Fruit fly (Drosophila melanogaster) whole organism, embryonic: ENCODE measurements around the gene CG32811.

Experiments used
- Bdp1 ChIP-seq: fragments of 200-800 bp; sonication (Bioruptor generic); optimal IDR thresholded peaks from 3 replicates; lab custom pipeline; 2016; ENCODE audit warnings: missing biosample characterization, missing genetic modification characterization
- CG11398 ChIP-seq: fragments of 200-800 bp; sonication (Bioruptor generic); optimal IDR thresholded peaks from 2 replicates; lab custom pipeline; 2016; ENCODE audit warnings: missing biosample characterization, missing genetic modification characterization
- CG12219 ChIP-seq: fragments of 200-800 bp; sonication (Bioruptor generic); optimal IDR thresholded peaks from 3 replicates; lab custom pipeline; 2018; ENCODE audit warnings: missing biosample characterization, mild to moderate bottlenecking, missing genetic modification characterization
- CG12236 ChIP-seq: fragments of 200-800 bp; sonication (Bioruptor generic); optimal IDR thresholded peaks from 2 replicates; lab custom pipeline; 2016; ENCODE audit warnings: missing biosample characterization, missing genetic modification characterization
- CG1233 ChIP-seq: fragments of 200-800 bp; sonication (Bioruptor generic); optimal IDR thresholded peaks from 4 replicates; lab custom pipeline; 2018; ENCODE audit warnings: missing biosample characterization, mild to moderate bottlenecking, missing genetic modification characterization
- CG12744 ChIP-seq: fragments of 200-800 bp; sonication (Bioruptor generic); optimal IDR thresholded peaks from 2 replicates; lab custom pipeline; 2016; ENCODE audit warnings: missing biosample characterization, missing genetic modification characterization
- CG13123 ChIP-seq: fragments of 200-800 bp; sonication (Bioruptor generic); optimal IDR thresholded peaks from 2 replicates; lab custom pipeline; 2016; ENCODE audit warnings: missing biosample characterization, missing genetic modification characterization
- CG14050 ChIP-seq: fragments of 200-800 bp; sonication (Bioruptor generic); IDR thresholded peaks from 3 replicates; pipeline ENCODE4 v1.3.6; 2022; ENCODE audit warnings: missing biosample characterization, missing genetic modification characterization
- CG14667 ChIP-seq: fragments of 200-800 bp; sonication (Bioruptor generic); IDR thresholded peaks from 2 replicates; pipeline ENCODE4 v1.3.6; 2022; ENCODE audit warnings: missing biosample characterization, missing genetic modification characterization
- CG14860 ChIP-seq: fragments of 200-800 bp; sonication (Bioruptor generic); IDR thresholded peaks from 3 replicates; pipeline ENCODE4 v1.3.6; 2022; ENCODE audit warnings: missing biosample characterization, missing genetic modification characterization; ENCODE audit not compliant: partially characterized antibody
- CG15073 ChIP-seq: fragments of 200-800 bp; sonication (Bioruptor generic); optimal IDR thresholded peaks from 2 replicates; lab custom pipeline; 2016; ENCODE audit warnings: missing biosample characterization, missing genetic modification characterization
- CG16779 ChIP-seq: fragments of 200-800 bp; sonication (Bioruptor generic); IDR thresholded peaks from 2 replicates; pipeline ENCODE4 v1.3.6; 2022; ENCODE audit warnings: missing biosample characterization, missing genetic modification characterization
- CG17359 ChIP-seq: fragments of 200-800 bp; sonication (Bioruptor generic); optimal IDR thresholded peaks from 3 replicates; lab custom pipeline; 2018; ENCODE audit warnings: missing biosample characterization, mild to moderate bottlenecking, missing genetic modification characterization, moderate library complexity
- CG17829 ChIP-seq: fragments of 200-800 bp; optimal IDR thresholded peaks from 2 replicates; lab custom pipeline; 2019; ENCODE audit warnings: missing biosample characterization, mild to moderate bottlenecking, missing genetic modification characterization, moderate library complexity
- CG2202 ChIP-seq: fragments of 200-800 bp; sonication (Bioruptor generic); optimal IDR thresholded peaks from 2 replicates; lab custom pipeline; 2018; ENCODE audit warnings: missing biosample characterization, mild to moderate bottlenecking, missing genetic modification characterization
- CG32532 ChIP-seq: fragments of 200-800 bp; sonication (Bioruptor generic); IDR thresholded peaks from 2 replicates; pipeline ENCODE4 v1.3.6; 2022; ENCODE audit warnings: missing biosample characterization, missing genetic modification characterization
- CG32767 ChIP-seq: fragments of 200-800 bp; sonication (Bioruptor generic); IDR thresholded peaks from 2 replicates; pipeline ENCODE4 v1.3.6; 2022; ENCODE audit warnings: missing biosample characterization, missing genetic modification characterization
- CG33213 ChIP-seq: fragments of 200-800 bp; sonication (Bioruptor generic); optimal IDR thresholded peaks from 3 replicates; lab custom pipeline; 2016; ENCODE audit warnings: missing biosample characterization, missing genetic modification characterization
- CG43689 ChIP-seq: fragments of 200-800 bp; sonication (Bioruptor generic); IDR thresholded peaks from 2 replicates; pipeline ENCODE4 v1.3.6; 2022; ENCODE audit warnings: missing biosample characterization, missing genetic modification characterization
- CG6689 ChIP-seq: fragments of 200-800 bp; sonication (Bioruptor generic); IDR thresholded peaks from 2 replicates; pipeline ENCODE4 v1.3.6; 2022; ENCODE audit warnings: missing biosample characterization, missing genetic modification characterization
- CG7839 ChIP-seq: fragments of 200-800 bp; sonication (Bioruptor generic); optimal IDR thresholded peaks from 3 replicates; lab custom pipeline; 2018; ENCODE audit warnings: missing biosample characterization, mild to moderate bottlenecking, missing genetic modification characterization, moderate library complexity
- CG8281 ChIP-seq: fragments of 200-800 bp; sonication (Bioruptor generic); optimal IDR thresholded peaks from 2 replicates; lab custom pipeline; 2018; ENCODE audit warnings: missing biosample characterization, mild to moderate bottlenecking, missing genetic modification characterization, moderate library complexity
- CG8765 ChIP-seq: fragments of 200-800 bp; sonication (Bioruptor generic); IDR thresholded peaks from 2 replicates; pipeline ENCODE4 v1.3.6; 2022; ENCODE audit warnings: missing biosample characterization, missing genetic modification characterization
- CG9609 ChIP-seq: fragments of 200-800 bp; sonication (Bioruptor generic); optimal IDR thresholded peaks from 3 replicates; lab custom pipeline; 2016; ENCODE audit warnings: missing biosample characterization, missing genetic modification characterization
- CHES-1-like ChIP-seq: fragments of 200-800 bp; sonication (Bioruptor generic); optimal IDR thresholded peaks from 2 replicates; lab custom pipeline; 2016; ENCODE audit warnings: missing biosample characterization, missing genetic modification characterization
- GATAe ChIP-seq: fragments of 200-800 bp; sonication (Bioruptor generic); conservative IDR thresholded peaks from 2 replicates; pipeline ENCODE4 v1.3.6; 2022; ENCODE audit warnings: missing biosample characterization, missing genetic modification characterization
- Gsc ChIP-seq: fragments of 200-800 bp; sonication (Bioruptor generic); IDR thresholded peaks from 2 replicates; pipeline ENCODE4 v1.3.6; 2022; ENCODE audit warnings: missing biosample characterization, missing genetic modification characterization
- HLHmδ ChIP-seq: fragments of 200-800 bp; sonication (Bioruptor generic); optimal IDR thresholded peaks from 2 replicates; lab custom pipeline; 2018; ENCODE audit warnings: missing biosample characterization, mild to moderate bottlenecking, missing genetic modification characterization, moderate library complexity
- Hmr ChIP-seq: fragments of 200-800 bp; sonication (Bioruptor generic); optimal IDR thresholded peaks from 3 replicates; lab custom pipeline; 2017; ENCODE audit warnings: mild to moderate bottlenecking, missing biosample characterization, missing genetic modification reagents, missing genetic modification characterization
- Hr51 ChIP-seq, 2 experiments: fragments of 200-800 bp; sonication (Bioruptor generic); optimal IDR thresholded peaks; 2 replicates in 1 of 2; 3 replicates in 1 of 2; lab custom pipeline; 2016 to 2018; ENCODE audit warnings: missing biosample characterization in 2 of 2, missing genetic modification characterization in 2 of 2, mild to moderate bottlenecking in 1 of 2, moderate library complexity in 1 of 2
- Jarid2 ChIP-seq: fragments of 200-800 bp; sonication (Bioruptor generic); optimal IDR thresholded peaks from 3 replicates; lab custom pipeline; 2017; ENCODE audit warnings: mild to moderate bottlenecking, missing biosample characterization, missing genetic modification reagents, missing genetic modification characterization
- Lpt ChIP-seq: fragments of >200 bp; optimal IDR thresholded peaks from 2 replicates; lab custom pipeline; 2018; ENCODE audit warnings: missing biosample characterization, missing genetic modification characterization
- Meics ChIP-seq: fragments of 200-800 bp; sonication (Bioruptor generic); optimal IDR thresholded peaks from 2 replicates; lab custom pipeline; 2017; ENCODE audit warnings: missing biosample characterization, mild to moderate bottlenecking, missing genetic modification characterization
- Pdp1 ChIP-seq, 2 experiments: fragments of 200-800 bp; sonication (Bioruptor generic); optimal IDR thresholded peaks; 3 replicates each; lab custom pipeline; 2016; ENCODE audit warnings: missing biosample characterization in 2 of 2, missing genetic modification characterization in 2 of 2, mild to moderate bottlenecking in 1 of 2, moderate library complexity in 1 of 2
- Rx ChIP-seq: fragments of 200-800 bp; sonication (Bioruptor generic); IDR thresholded peaks from 2 replicates; pipeline ENCODE4 v1.3.6; 2022; ENCODE audit warnings: missing biosample characterization, missing genetic modification characterization
- Spps ChIP-seq: fragments of 200-800 bp; sonication (Bioruptor generic); optimal IDR thresholded peaks from 2 replicates; lab custom pipeline; 2018; ENCODE audit warnings: missing biosample characterization, mild to moderate bottlenecking, missing genetic modification characterization
- Vsx1 ChIP-seq: fragments of 200-800 bp; sonication (Bioruptor generic); optimal IDR thresholded peaks from 2 replicates; lab custom pipeline; 2017; ENCODE audit warnings: missing biosample characterization, mild to moderate bottlenecking, missing genetic modification characterization, missing genetic modification reagents
- YL-1 ChIP-seq: fragments of 200-800 bp; sonication (Bioruptor generic); optimal IDR thresholded peaks from 3 replicates; lab custom pipeline; 2017; ENCODE audit warnings: missing biosample characterization, mild to moderate bottlenecking, missing genetic modification characterization
- en ChIP-seq: fragments of 200-800 bp; sonication (Bioruptor generic); optimal IDR thresholded peaks from 2 replicates; lab custom pipeline; 2016; ENCODE audit warnings: missing biosample characterization, missing genetic modification characterization
- eve ChIP-seq, 2 experiments: fragments of >200 bp; optimal IDR thresholded peaks; 2 replicates each; lab custom pipeline; 2017; ENCODE audit warnings: missing biosample characterization in 2 of 2, missing genetic modification characterization in 2 of 2
- ewg ChIP-seq: fragments of 200-800 bp; sonication (Bioruptor generic); optimal IDR thresholded peaks from 3 replicates; lab custom pipeline; 2017; ENCODE audit warnings: mild to moderate bottlenecking, missing biosample characterization, missing genetic modification reagents, missing genetic modification characterization
- gsb ChIP-seq: fragments of 200-800 bp; sonication (Bioruptor generic); IDR thresholded peaks from 2 replicates; pipeline ENCODE4 v1.3.6; 2022; ENCODE audit warnings: missing biosample characterization, missing genetic modification characterization
- hth ChIP-seq: fragments of >200 bp; optimal IDR thresholded peaks from 2 replicates; lab custom pipeline; 2017; ENCODE audit warnings: inconsistent platforms
- kni ChIP-seq: fragments of 200-800 bp; sonication (Bioruptor generic); optimal IDR thresholded peaks from 3 replicates; lab custom pipeline; 2017; ENCODE audit warnings: mild to moderate bottlenecking, missing biosample characterization, missing genetic modification reagents, missing genetic modification characterization
- lab ChIP-seq: fragments of 200-800 bp; sonication (Bioruptor generic); optimal IDR thresholded peaks from 3 replicates; lab custom pipeline; 2017; ENCODE audit warnings: missing biosample characterization, missing genetic modification characterization, mild to moderate bottlenecking, moderate library complexity, missing genetic modification reagents
- lilli ChIP-seq: fragments of 200-800 bp; sonication (Bioruptor generic); optimal IDR thresholded peaks from 3 replicates; lab custom pipeline; 2016; ENCODE audit warnings: missing biosample characterization, missing genetic modification characterization
- sob ChIP-seq: fragments of 200-800 bp; sonication (Bioruptor generic); IDR thresholded peaks from 2 replicates; pipeline ENCODE4 v1.3.6; 2022; ENCODE audit warnings: missing biosample characterization, missing genetic modification characterization
- vnd ChIP-seq: fragments of 200-800 bp; sonication (Bioruptor generic); IDR thresholded peaks from 3 replicates; pipeline ENCODE4 v1.3.6; 2022; ENCODE audit warnings: missing biosample characterization, missing genetic modification characterization; ENCODE audit not compliant: partially characterized antibody
- wor ChIP-seq: fragments of 200-800 bp; sonication (Bioruptor generic); IDR thresholded peaks from 2 replicates; pipeline ENCODE4 v1.3.6; 2022; ENCODE audit warnings: missing biosample characterization, missing genetic modification characterization

CG32811 gene

dm6 chrX:1275018-1275820 is 23.0 kb downstream of the CG32811 start, which contains the start of gene Atf3 (continued):
- TF ChIP-seq eve (GFP tag; optimal IDR thresholded peaks at IDR 0.05; lab: Kevin White, UChicago) (peak in 1 of 2 experiments; percentile 100), sob (GFP tag; lab: Robert Waterston, UW) (peak; percentile 99), gsb (GFP tag; lab: Robert Waterston, UW) (peak; percentile 99), CG43689 (GFP tag; lab: Robert Waterston, UW) (peak; percentile 92), Meics (GFP tag; lab: Kevin White, UChicago) (peak; percentile 99), CG6689 (GFP tag; lab: Robert Waterston, UW) (peak; percentile 99), CG13123 (GFP tag; lab: Kevin White, UChicago) (peak; percentile 97), CG14667 (GFP tag; lab: Robert Waterston, UW) (peak; percentile 98), CG12219 (GFP tag; lab: Kevin White, UChicago) (peak; percentile 99), CHES-1-like (GFP tag; lab: Kevin White, UChicago) (peak; percentile 99), Pdp1 (GFP tag; optimal IDR thresholded peaks at IDR 0.05; lab: Kevin White, UChicago) (peak; percentile 98 to 99), CG2202 (tag; lab: Kevin White, UChicago) (peak; percentile 94), CG8281 (tag; lab: Kevin White, UChicago) (peak; percentile 94), CG32532 (GFP tag; lab: Robert Waterston, UW) (peak; percentile 99), lab (GFP tag; lab: Kevin White, UChicago) (peak; percentile 100), CG32767 (peak; percentile 99), kni (GFP tag; lab: Kevin White, UChicago) (peak; percentile 94), vnd (GFP tag; lab: Robert Waterston, UW) (no peak), CG16779 (GFP tag; lab: Robert Waterston, UW) (peak; percentile 96), en (GFP tag; lab: Kevin White, UChicago) (peak; percentile 98), Jarid2 (GFP tag; lab: Kevin White, UChicago) (peak; percentile 92), Spps (tag; lab: Kevin White, UChicago) (peak; percentile 89), ewg (GFP tag; lab: Kevin White, UChicago) (peak; percentile 97), hth (lab: Kevin White, UChicago) (no peak), HLHmδ (GFP tag; lab: Kevin White, UChicago) (peak; percentile 8), CG11398 (GFP tag; lab: Kevin White, UChicago) (peak; percentile 99), CG1233 (GFP tag; lab: Kevin White, UChicago) (peak; percentile 99), wor (GFP tag; lab: Robert Waterston, UW) (peak; percentile 98), Vsx1 (GFP tag; lab: Kevin White, UChicago) (peak; percentile 98), CG17359 (peak; percentile 99), Gsc (peak; percentile 96), CG14860 (no peak), CG8765 (GFP tag; lab: Robert Waterston, UW) (peak; percentile 95), CG15073 (peak; percentile 86), CG12236 (GFP tag; lab: Kevin White, UChicago) (peak; percentile 97), Hmr (GFP tag; lab: Kevin White, UChicago) (peak; percentile 100), Lpt (GFP tag; lab: Kevin White, UChicago) (no peak), Rx (GFP tag; lab: Robert Waterston, UW) (peak; percentile 98), CG12744 (GFP tag; lab: Kevin White, UChicago) (peak; percentile 99), CG14050 (GFP tag; lab: Robert Waterston, UW) (peak; percentile 98), Bdp1 (GFP tag; lab: Kevin White, UChicago) (peak; percentile 94), lilli (GFP tag; lab: Kevin White, UChicago) (peak; percentile 100), Hr51 (GFP tag; optimal IDR thresholded peaks at IDR 0.05; lab: Kevin White, UChicago) (peak; percentile 99), YL-1 (GFP tag; lab: Kevin White, UChicago) (peak; percentile 96), CG9609 (GFP tag; lab: Kevin White, UChicago) (peak; percentile 99), CG17829 (peak; percentile 98), CG33213 (GFP tag; lab: Kevin White, UChicago) (peak; percentile 99), GATAe (GFP tag; lab: Robert Waterston, UW) (peak; percentile 96), CG7839 (tag; lab: Kevin White, UChicago) (peak; percentile 100)
